Worm (Caenorhabditis elegans): ENCODE results near the gene Y41E3.13.

Y41E3.13 gene

ce11 chrIV:15098294-15098693 is 40.2 kb downstream of the Y41E3.13 start, which contains the start of gene srt-49:
Gene srt-49 (minus strand): TSS chrIV:15098394.
- TF ChIP-seq aly-2 (tag; optimal IDR thresholded peaks at IDR 0.05) = no peak
- TF ChIP-seq daf-19 (GFP tag; conservative IDR thresholded peaks at IDR 0.05) = no peak
- no peak for TF ChIP-seq ztf-11 (tag; optimal IDR thresholded peaks at IDR 0.05)
- TF ChIP-seq tra-1 (GFP tag; IDR thresholded peaks at IDR 0.05) = no peak
- no peak for TF ChIP-seq F49E8.2 (tag; optimal IDR thresholded peaks at IDR 0.05; ENCODE audit: borderline replicate concordance)
- no peak for TF ChIP-seq lim-7 (GFP tag; IDR thresholded peaks at IDR 0.05)
- no peak for TF ChIP-seq rbr-2 (tag; optimal IDR thresholded peaks at IDR 0.05)
- TF ChIP-seq ZK337.2 (GFP tag; IDR thresholded peaks at IDR 0.05) = no peak

ce11 chrIV:15103224-15103679 is 45.2 kb downstream of the Y41E3.13 start, which contains the start of gene srt-44:
Gene srt-44 (plus strand): TSS chrIV:15103629.
- TF ChIP-seq ceh-32 (tag; optimal IDR thresholded peaks at IDR 0.05; ENCODE audit: poor library complexity) = no peak
- no peak for TF ChIP-seq hif-1 (tag; optimal IDR thresholded peaks at IDR 0.05)
- no peak for TF ChIP-seq zag-1 (tag; optimal IDR thresholded peaks at IDR 0.05)
- TF ChIP-seq T20F7.1 (GFP tag; optimal IDR thresholded peaks at IDR 0.05) = no peak
- no peak for TF ChIP-seq lin-1 (GFP tag; IDR thresholded peaks at IDR 0.05)
- TF ChIP-seq nhr-10 (tag; optimal IDR thresholded peaks at IDR 0.05) = no peak
- no peak for TF ChIP-seq ztf-7 (tag; optimal IDR thresholded peaks at IDR 0.05)
- TF ChIP-seq vab-7 (GFP tag; IDR thresholded peaks at IDR 0.05) = no peak
- TF ChIP-seq snpc-1.2 (GFP tag; IDR thresholded peaks at IDR 0.05) = no peak
- no peak for TF ChIP-seq sdz-12 (GFP tag; optimal IDR thresholded peaks at IDR 0.05)

ce11 chrIV:15107218-15107617 is 49.1 kb downstream of the Y41E3.13 start:
- TF ChIP-seq snpc-1.2 (GFP tag; IDR thresholded peaks at IDR 0.05) (peak; percentile 79), daf-19 (GFP tag; conservative IDR thresholded peaks at IDR 0.05) (no peak), lin-15B (tag; optimal IDR thresholded peaks at IDR 0.05) (no peak), hlh-11 (tag; optimal IDR thresholded peaks at IDR 0.05) (no peak), Y105C5A.15 (GFP tag; IDR thresholded peaks at IDR 0.05) (no peak), lin-1 (GFP tag; IDR thresholded peaks at IDR 0.05) (no peak), snpc-4 (tag; optimal IDR thresholded peaks at IDR 0.05) (no peak), ztf-11 (tag; optimal IDR thresholded peaks at IDR 0.05) (no peak), nhr-6 (tag; optimal IDR thresholded peaks at IDR 0.05) (no peak), lin-13 (GFP tag; optimal IDR thresholded peaks at IDR 0.05) (peak; percentile 71), dve-1 (tag; optimal IDR thresholded peaks at IDR 0.05; ENCODE audit: insufficient read depth) (no peak), ZK337.2 (GFP tag; IDR thresholded peaks at IDR 0.05) (no peak)
